Worm (Caenorhabditis elegans) whole organism, L4 larva: Measurements from ENCODE around the gene sdn-1.

Experiments used
- aly-2 ChIP-seq: sonication (generic microtip); optimal IDR thresholded peaks from 2 replicates; lab custom pipeline; 2018; ENCODE audit warnings: missing biosample characterization, missing genetic modification characterization
- daf-12 ChIP-seq: fragments of 150-350 bp; optimal IDR thresholded peaks from 2 replicates; lab custom pipeline; 2014; ENCODE audit warnings: missing biosample characterization, missing genetic modification reagents, missing genetic modification characterization
- fos-1 ChIP-seq: fragments of 150-350 bp; optimal IDR thresholded peaks from 2 replicates; lab custom pipeline; 2014; ENCODE audit warnings: missing biosample characterization, missing genetic modification characterization
- lin-39 ChIP-seq: fragments of 150-350 bp; optimal IDR thresholded peaks from 2 replicates; lab custom pipeline; 2014; ENCODE audit warnings: missing biosample characterization, missing genetic modification reagents, missing genetic modification characterization
- mxl-3 ChIP-seq: fragments of 200-800 bp; sonication (Bioruptor generic); optimal IDR thresholded peaks from 2 replicates; lab custom pipeline; 2018; ENCODE audit warnings: mild to moderate bottlenecking, missing genetic modification characterization, missing compliant biosample characterization
- nhr-77 ChIP-seq: fragments of 150-350 bp; optimal IDR thresholded peaks from 2 replicates; lab custom pipeline; 2014; ENCODE audit warnings: missing biosample characterization, missing genetic modification characterization
- snpc-4 ChIP-seq: fragments of 150-350 bp; optimal IDR thresholded peaks from 2 replicates; lab custom pipeline; 2014; ENCODE audit warnings: missing biosample characterization, missing genetic modification characterization
- unc-62 ChIP-seq, 3 experiments: fragments of 150-350 bp in 1 of 3; sonication (generic microtip); optimal IDR thresholded peaks in 2 of 3; peaks in 1 of 3; 1 replicate in 1 of 3; 2 replicates in 2 of 3; lab custom pipeline; 2014 to 2017; ENCODE audit warnings: missing biosample characterization in 3 of 3, missing genetic modification characterization in 3 of 3, missing genetic modification reagents in 3 of 3, missing genotype in 1 of 3
- zag-1 ChIP-seq: fragments of 150-350 bp; optimal IDR thresholded peaks from 2 replicates; lab custom pipeline; 2014; ENCODE audit warnings: missing biosample characterization, missing genetic modification characterization

DNA sequence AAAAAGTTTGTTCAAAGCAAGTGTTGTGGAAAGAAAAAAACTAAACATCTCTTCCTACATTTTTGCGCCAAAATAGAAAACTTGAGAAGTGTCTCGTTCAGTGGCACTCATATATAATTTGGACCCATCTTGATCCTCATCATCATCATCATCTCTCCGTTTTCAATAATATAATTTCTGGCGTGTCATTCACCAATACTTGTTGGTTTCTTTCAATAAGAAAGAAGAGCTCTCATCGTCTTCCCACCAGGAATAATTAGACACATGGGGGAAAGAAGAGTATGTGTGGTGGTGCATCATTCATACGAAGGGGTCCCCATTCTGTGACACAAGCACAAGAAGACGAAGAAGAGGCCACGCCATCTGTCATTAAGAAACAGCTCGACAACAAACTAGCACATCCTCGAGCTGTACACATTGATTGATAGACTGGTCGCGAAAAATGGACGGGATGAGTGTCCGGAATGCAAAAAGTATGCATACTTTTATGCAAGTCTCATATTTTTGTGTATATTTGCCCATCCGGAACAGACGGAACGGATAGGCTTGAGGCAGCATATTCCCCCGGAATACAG, 1.8 kb downstream of the sdn-1 start:
- TF ChIP-seq mxl-3: no peak
- TF ChIP-seq zag-1 (tag; lab: Kevin White, UChicago): no peak
- no peak for TF ChIP-seq fos-1
- TF ChIP-seq lin-39 (tag; lab: Kevin White, UChicago): no peak
- no peak for TF ChIP-seq aly-2 (tag; lab: Kevin White, UChicago)
- peak in 1 of 2 experiments; percentile 41 for TF ChIP-seq unc-62 (GFP tag; optimal IDR thresholded peaks at IDR 0.05 in 1 of 2; lab: Kevin White, UChicago)
- TF ChIP-seq unc-62 (tag; optimal IDR thresholded peaks at IDR 0.05; lab: Kevin White, UChicago): no peak
- no peak for TF ChIP-seq daf-12
- no peak for TF ChIP-seq snpc-4 (tag; lab: Kevin White, UChicago)
- TF ChIP-seq nhr-77 (tag; lab: Kevin White, UChicago): no peak
